Fruit fly (Drosophila melanogaster): ENCODE results near the gene OXA1L.

Gene OXA1L

DNA sequence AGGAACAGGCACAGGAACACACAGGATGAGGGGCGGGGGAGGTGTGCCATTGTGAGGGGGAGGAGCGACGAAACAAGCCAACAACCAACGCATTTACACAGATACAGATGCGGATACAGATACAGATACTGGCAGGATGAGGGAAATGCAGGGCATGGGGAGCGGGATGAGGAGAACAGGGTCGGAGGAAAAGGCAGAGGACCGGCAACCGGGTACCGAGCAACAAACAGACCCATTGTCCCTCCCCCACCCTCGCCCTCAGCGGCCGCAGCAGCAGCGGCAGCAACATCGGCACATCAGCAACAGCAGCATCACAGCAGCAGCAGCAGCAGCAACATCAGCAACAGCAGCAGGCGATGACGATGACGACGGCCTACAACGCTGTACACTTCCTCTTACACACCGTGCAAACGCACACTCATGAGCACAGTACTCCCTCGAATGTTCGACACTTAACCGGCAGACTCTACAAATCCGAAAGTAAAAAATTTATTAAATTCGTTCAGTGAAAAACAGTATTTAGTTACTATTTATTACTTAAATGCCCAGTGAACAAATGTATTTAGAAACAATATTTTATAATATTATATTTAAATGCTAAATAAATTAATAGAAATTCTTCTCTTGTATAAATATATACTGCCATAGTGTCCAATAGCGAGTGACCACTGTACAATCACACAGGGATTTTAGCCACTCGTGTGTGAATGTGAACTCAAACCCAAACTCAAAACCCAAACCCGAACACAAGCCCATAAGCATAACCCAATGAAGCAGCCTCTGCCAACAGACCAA is 30.7 kb downstream of the OXA1L start (continued):
- TF ChIP-seq chif (GFP tag; optimal IDR thresholded peaks at IDR 0.05) (peak in 1 of 2 experiments; percentile 20), h (optimal IDR thresholded peaks at IDR 0.05) (no peak), cato (GFP tag; optimal IDR thresholded peaks at IDR 0.05; ENCODE audit: borderline replicate concordance) (peak; percentile 63), sob (GFP tag; IDR thresholded peaks at IDR 0.05) (peak; percentile 67), CG12659 (GFP tag; optimal IDR thresholded peaks at IDR 0.05) (peak; percentile 88), lola (GFP tag; optimal IDR thresholded peaks at IDR 0.05) (peak in 1 of 3 experiments; percentile 93), Taf1 (GFP tag; IDR thresholded peaks at IDR 0.05) (peak; percentile 56), CG5180 (GFP tag; optimal IDR thresholded peaks at IDR 0.05) (peak; percentile 54), CG8388 (GFP tag; optimal IDR thresholded peaks at IDR 0.05) (peak; percentile 84), CG12769 (tag; optimal IDR thresholded peaks at IDR 0.05) (no peak), CG31365 (tag; optimal IDR thresholded peaks at IDR 0.05) (no peak), CG30403 (GFP tag; optimal IDR thresholded peaks at IDR 0.05) (peak; percentile 80), CG3407 (GFP tag; optimal IDR thresholded peaks at IDR 0.05) (peak; percentile 79), kni (GFP tag; optimal IDR thresholded peaks at IDR 0.05) (peak; percentile 5), ato (GFP tag; IDR thresholded peaks at IDR 0.05; ENCODE audit: partially characterized antibody) (0 out of 2 replicates have a peak, but pooled peaks have one; percentile 21), pros (GFP tag; optimal IDR thresholded peaks at IDR 0.05) (no peak), caup (GFP tag; optimal IDR thresholded peaks at IDR 0.05; ENCODE audit: severe bottlenecking) (peak; percentile 80), so (GFP tag; IDR thresholded peaks at IDR 0.05) (peak; percentile 89; the same call in 2 of the 3 replicates), dpn (GFP tag; optimal IDR thresholded peaks at IDR 0.05) (peak in 1 of 2 experiments; percentile 84), CG15073 (GFP tag; optimal IDR thresholded peaks at IDR 0.05) (peak; percentile 51), CG4707 (GFP tag; optimal IDR thresholded peaks at IDR 0.05) (peak; percentile 52), slou (GFP tag; optimal IDR thresholded peaks at IDR 0.05) (peak; percentile 11), maf-S (GFP tag; optimal IDR thresholded peaks at IDR 0.05) (no peak), CG10147 (GFP tag; optimal IDR thresholded peaks at IDR 0.05) (peak; percentile 85), dimm (GFP tag; IDR thresholded peaks at IDR 0.05) (peak; percentile 51; the same call in 1 of the 2 replicates), Mes4 (GFP tag; optimal IDR thresholded peaks at IDR 0.05) (no peak), Tbp (GFP tag; optimal IDR thresholded peaks at IDR 0.05) (no peak), ssp (GFP tag; IDR thresholded peaks at IDR 0.05) (peak; percentile 85), CG18764 (GFP tag; optimal IDR thresholded peaks at IDR 0.05) (peak; percentile 73), chm (GFP tag; IDR thresholded peaks at IDR 0.05) (0 out of 2 replicates have a peak, but pooled peaks have one; percentile 44), CG17385 (GFP tag; optimal IDR thresholded peaks at IDR 0.05) (peak; percentile 81), HLH54F (GFP tag; optimal IDR thresholded peaks at IDR 0.05) (no peak), fu2 (GFP tag; optimal IDR thresholded peaks at IDR 0.05) (peak; percentile 17), sens-2 (GFP tag; IDR thresholded peaks at IDR 0.05) (peak; percentile 72; the same call in 1 of the 2 replicates), CG4404 (GFP tag; IDR thresholded peaks at IDR 0.05) (peak; percentile 96), CG30020 (tag; optimal IDR thresholded peaks at IDR 0.05) (peak; percentile 64), CG13775 (GFP tag; optimal IDR thresholded peaks at IDR 0.05) (peak; percentile 81), CG12942 (GFP tag; optimal IDR thresholded peaks at IDR 0.05) (peak; percentile 64), E2f2 (GFP tag; IDR thresholded peaks at IDR 0.05) (peak; percentile 66), Optix (GFP tag; IDR thresholded peaks at IDR 0.05) (peak; percentile 64; the same call in 2 of the 3 replicates), CG11696 (GFP tag; IDR thresholded peaks at IDR 0.05) (0 out of 2 replicates have a peak, but pooled peaks have one; percentile 39), HmgZ (tag; optimal IDR thresholded peaks at IDR 0.05) (peak; percentile 75), CG6254 (GFP tag; optimal IDR thresholded peaks at IDR 0.05) (peak; percentile 70), CG16813 (GFP tag; IDR thresholded peaks at IDR 0.05; ENCODE audit: partially characterized antibody) (no peak), CG6654 (GFP tag; optimal IDR thresholded peaks at IDR 0.05) (peak; percentile 68), wek (GFP tag; optimal IDR thresholded peaks at IDR 0.05) (no peak), NC2α (GFP tag; optimal IDR thresholded peaks at IDR 0.05) (no peak), CG8924 (tag; optimal IDR thresholded peaks at IDR 0.05) (peak; percentile 94)
